Worm (Caenorhabditis elegans) whole organism, midembryonic: ENCODE data around the gene M142.5.

Source experiments
- cog-1 ChIP-seq: sonication (generic microtip); optimal IDR thresholded peaks from 2 replicates; lab custom pipeline; 2016; ENCODE audit warnings: missing genetic modification characterization, missing compliant biosample characterization
- flt-1 ChIP-seq: fragments of 200-800 bp; sonication (Bioruptor generic); IDR thresholded peaks from 2 replicates; pipeline ENCODE4 v1.3.6; 2022; ENCODE audit warnings: missing genetic modification characterization, missing compliant biosample characterization
- klf-2 ChIP-seq: fragments of 200-800 bp; sonication (Bioruptor generic); conservative IDR thresholded peaks from 2 replicates; pipeline ENCODE4 v1.3.6; 2022; ENCODE audit warnings: missing genetic modification reagents, missing genetic modification characterization, missing compliant biosample characterization
- med-1 ChIP-seq: sonication (generic microtip); optimal IDR thresholded peaks from 2 replicates; lab custom pipeline; 2017; ENCODE audit warnings: missing genetic modification characterization, mild to moderate bottlenecking, missing compliant biosample characterization, antibody characterized with exemption, missing genetic modification reagents; ENCODE audit not compliant: insufficient read depth
- ztf-23 ChIP-seq: fragments of 200-800 bp; sonication (Bioruptor generic); IDR thresholded peaks from 2 replicates; pipeline ENCODE4 v1.3.6; 2022; ENCODE audit warnings: missing genetic modification reagents, missing genetic modification characterization, missing compliant biosample characterization

DNA sequence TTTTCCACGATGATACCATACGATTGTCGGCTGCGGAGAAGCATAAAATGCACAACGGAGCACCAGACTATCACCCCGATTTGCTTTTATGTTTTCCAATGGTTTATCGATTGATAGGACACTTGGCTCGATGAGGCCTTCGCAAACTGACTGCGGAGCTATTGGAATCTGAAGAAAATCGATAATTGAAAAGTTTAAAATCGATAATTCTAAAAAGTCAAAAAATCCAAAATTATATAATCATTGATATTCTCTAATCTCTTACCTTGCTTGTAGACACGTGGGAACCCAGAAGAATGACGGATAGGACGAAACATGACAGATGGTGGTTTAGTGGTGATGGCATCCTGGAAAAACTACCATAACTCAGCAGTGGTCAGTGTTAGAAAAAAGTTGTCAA is 22.2 kb downstream of the M142.5 start, which contains the start of gene zig-5:
- TF ChIP-seq klf-2 (GFP tag; lab: Robert Waterston, UW) (no peak), cog-1 (tag; lab: Kevin White, UChicago) (no peak), med-1 (GFP tag; lab: Kevin White, UChicago) (no peak), flt-1 (GFP tag; lab: Robert Waterston, UW) (no peak), ztf-23 (GFP tag; lab: Robert Waterston, UW) (no peak)
